Worm (Caenorhabditis elegans) whole organism, L4 larva: ENCODE results near the gene T24D8.6.
A peak's percentile ranks its signal among the peaks of the same experiment; 100 is the strongest.

Source experiments
- D1046.2 ChIP-seq: fragments of 200-800 bp; sonication (Bioruptor generic); IDR thresholded peaks from 2 replicates; pipeline ENCODE4 v1.3.6; 2022; ENCODE audit warnings: missing genetic modification characterization, missing compliant biosample characterization
- F26F4.8 ChIP-seq: fragments of 200-800 bp; sonication (Bioruptor generic); conservative IDR thresholded peaks from 2 replicates; pipeline ENCODE4 v1.3.6; 2022; ENCODE audit warnings: missing genetic modification characterization, missing compliant biosample characterization
- F44E2.7 ChIP-seq: fragments of 200-800 bp; sonication (Bioruptor generic); IDR thresholded peaks from 2 replicates; pipeline ENCODE4 v2.1.2; 2022; ENCODE audit warnings: missing genetic modification characterization, missing compliant biosample characterization
- R02D3.7 ChIP-seq: fragments of 150-350 bp; sonication (generic microtip); optimal IDR thresholded peaks from 3 replicates; lab custom pipeline; 2014; ENCODE audit warnings: missing biosample characterization, missing genetic modification characterization
- T20F7.1 ChIP-seq: fragments of 200-800 bp; sonication (Bioruptor generic); optimal IDR thresholded peaks from 2 replicates; lab custom pipeline; 2018; ENCODE audit warnings: mild to moderate bottlenecking, missing genetic modification characterization, missing compliant biosample characterization
- T26A8.4 ChIP-seq: fragments of 200-800 bp; sonication (Bioruptor generic); IDR thresholded peaks from 2 replicates; pipeline ENCODE4 v1.3.6; 2022; ENCODE audit warnings: missing genetic modification characterization, missing compliant biosample characterization
- Y105C5A.15 ChIP-seq: fragments of 200-800 bp; sonication (Bioruptor generic); IDR thresholded peaks from 2 replicates; pipeline ENCODE4 v1.3.6; 2022; ENCODE audit warnings: missing genetic modification characterization, missing compliant biosample characterization
- Y5F2A.4 ChIP-seq: fragments of 200-800 bp; sonication (Bioruptor generic); optimal IDR thresholded peaks from 2 replicates; lab custom pipeline; 2018; ENCODE audit warnings: mild to moderate bottlenecking, missing genetic modification characterization, missing compliant biosample characterization
- Y75B8A.6 ChIP-seq: fragments of 200-800 bp; sonication (Bioruptor generic); IDR thresholded peaks from 2 replicates; pipeline ENCODE4 v1.3.6; 2022; ENCODE audit warnings: missing genetic modification reagents, missing genetic modification characterization, missing compliant biosample characterization
- ZK337.2 ChIP-seq: fragments of 200-800 bp; sonication (Bioruptor generic); IDR thresholded peaks from 2 replicates; pipeline ENCODE4 v1.3.6; 2022; ENCODE audit warnings: missing genetic modification reagents, missing genetic modification characterization, missing compliant biosample characterization
- aly-2 ChIP-seq: sonication (generic microtip); optimal IDR thresholded peaks from 2 replicates; lab custom pipeline; 2018; ENCODE audit warnings: missing biosample characterization, missing genetic modification characterization
- arid-1 ChIP-seq: fragments of 200-800 bp; sonication (Bioruptor generic); conservative IDR thresholded peaks from 2 replicates; pipeline ENCODE4 v1.3.6; 2022; ENCODE audit warnings: missing genetic modification reagents, missing genetic modification characterization, missing compliant biosample characterization
- attf-4 ChIP-seq: sonication (generic microtip); optimal IDR thresholded peaks from 3 replicates; lab custom pipeline; 2017; ENCODE audit warnings: missing biosample characterization, missing genetic modification characterization
- ceh-20 ChIP-seq: fragments of 200-800 bp; sonication (Bioruptor generic); IDR thresholded peaks from 2 replicates; pipeline ENCODE4 v1.3.6; 2022; ENCODE audit warnings: missing genetic modification reagents, missing genetic modification characterization, missing compliant biosample characterization
- ceh-44 ChIP-seq: fragments of 200-800 bp; sonication (Bioruptor generic); IDR thresholded peaks from 2 replicates; pipeline ENCODE4 v1.3.6; 2022; ENCODE audit warnings: missing genetic modification reagents, missing genetic modification characterization, missing compliant biosample characterization
- ceh-62 ChIP-seq: sonication (generic microtip); optimal IDR thresholded peaks from 2 replicates; lab custom pipeline; 2017; ENCODE audit warnings: missing biosample characterization, missing genetic modification characterization
- cey-2 ChIP-seq: sonication (generic microtip); optimal IDR thresholded peaks from 3 replicates; lab custom pipeline; 2017; ENCODE audit warnings: missing genetic modification characterization, mild to moderate bottlenecking, missing compliant biosample characterization, antibody characterized with exemption, borderline replicate concordance; ENCODE audit not compliant: insufficient read depth
- daf-16 ChIP-seq, 3 experiments: sonication (generic microtip); optimal IDR thresholded peaks; 2 replicates each; lab custom pipeline; 2016 to 2017; ENCODE audit warnings: missing genetic modification characterization in 3 of 3, missing genetic modification reagents in 3 of 3, mild to moderate bottlenecking in 2 of 3, missing compliant biosample characterization in 2 of 3, missing biosample characterization in 1 of 3, moderate library complexity in 1 of 3
- daf-19 ChIP-seq: fragments of 200-800 bp; sonication (Bioruptor generic); conservative IDR thresholded peaks from 2 replicates; pipeline ENCODE4 v1.3.6; 2022; ENCODE audit warnings: missing genetic modification characterization, missing compliant biosample characterization
- dpl-1 ChIP-seq: fragments of 150-350 bp; optimal IDR thresholded peaks from 2 replicates; lab custom pipeline; 2014; ENCODE audit warnings: missing biosample characterization, missing genetic modification reagents, missing genetic modification characterization
- egl-43 ChIP-seq: fragments of 200-800 bp; sonication (Bioruptor generic); IDR thresholded peaks from 2 replicates; pipeline ENCODE4 v1.3.6; 2022; ENCODE audit warnings: missing genetic modification reagents, missing genetic modification characterization, missing compliant biosample characterization
- fos-1 ChIP-seq: fragments of 150-350 bp; optimal IDR thresholded peaks from 2 replicates; lab custom pipeline; 2014; ENCODE audit warnings: missing biosample characterization, missing genetic modification characterization
- gei-8 ChIP-seq: fragments of 200-800 bp; sonication (Bioruptor generic); optimal IDR thresholded peaks from 2 replicates; lab custom pipeline; 2018; ENCODE audit warnings: mild to moderate bottlenecking, missing genetic modification characterization, missing compliant biosample characterization
- hif-1 ChIP-seq, 2 experiments: sonication (generic microtip); optimal IDR thresholded peaks; 2 replicates each; lab custom pipeline; 2016 to 2017; ENCODE audit warnings: missing compliant biosample characterization in 2 of 2, missing genetic modification characterization in 2 of 2, missing genetic modification reagents in 2 of 2, missing genotype in 2 of 2, mild to moderate bottlenecking in 1 of 2
- hlh-11 ChIP-seq: fragments of 200-800 bp; sonication (Bioruptor generic); optimal IDR thresholded peaks from 2 replicates; lab custom pipeline; 2018; ENCODE audit warnings: mild to moderate bottlenecking, missing genetic modification characterization, missing compliant biosample characterization
- hlh-30 ChIP-seq: sonication (generic microtip); optimal IDR thresholded peaks from 2 replicates; lab custom pipeline; 2017; ENCODE audit warnings: antibody characterized with exemption, mild to moderate bottlenecking, missing genetic modification characterization, missing compliant biosample characterization; ENCODE audit not compliant: insufficient read depth
- hmg-1.1 ChIP-seq: fragments of 200-800 bp; sonication (Bioruptor generic); IDR thresholded peaks from 2 replicates; pipeline ENCODE4 v1.3.6; 2022; ENCODE audit warnings: missing genetic modification reagents, missing genetic modification characterization, missing compliant biosample characterization
- lin-1 ChIP-seq: fragments of 200-800 bp; sonication (Bioruptor generic); IDR thresholded peaks from 2 replicates; pipeline ENCODE4 v1.3.6; 2022; ENCODE audit warnings: missing genetic modification reagents, missing genetic modification characterization, missing compliant biosample characterization
- lin-15B ChIP-seq: fragments of 150-350 bp; sonication (generic microtip); optimal IDR thresholded peaks from 3 replicates; lab custom pipeline; 2014; ENCODE audit warnings: missing biosample characterization, missing genetic modification characterization
- lin-39 ChIP-seq: fragments of 150-350 bp; optimal IDR thresholded peaks from 2 replicates; lab custom pipeline; 2014; ENCODE audit warnings: missing biosample characterization, missing genetic modification reagents, missing genetic modification characterization
- lsy-2 ChIP-seq, 2 experiments: fragments of 150-350 bp in 1 of 2; sonication (generic microtip) in 1 of 2; optimal IDR thresholded peaks; 2 replicates each; lab custom pipeline; 2014 to 2017; ENCODE audit warnings: missing biosample characterization in 2 of 2, missing genetic modification characterization in 2 of 2
- mdl-1 ChIP-seq, 2 experiments: fragments of 150-350 bp in 1 of 2; sonication (generic microtip) in 1 of 2; optimal IDR thresholded peaks; 2 replicates each; lab custom pipeline; 2014 to 2017; ENCODE audit warnings: missing biosample characterization in 2 of 2, missing genetic modification characterization in 2 of 2
- mdt-29 ChIP-seq: fragments of 200-800 bp; sonication (Bioruptor generic); IDR thresholded peaks from 2 replicates; pipeline ENCODE4 v1.3.6; 2022; ENCODE audit warnings: missing genetic modification reagents, missing genetic modification characterization, missing compliant biosample characterization
- mes-2 ChIP-seq: sonication (generic microtip); optimal IDR thresholded peaks from 2 replicates; lab custom pipeline; 2016; ENCODE audit warnings: missing genotype, mild to moderate bottlenecking, missing genetic modification characterization, missing compliant biosample characterization; ENCODE audit not compliant: poor library complexity, severe bottlenecking
- nhr-10 ChIP-seq: fragments of 150-350 bp; optimal IDR thresholded peaks from 2 replicates; lab custom pipeline; 2014; ENCODE audit warnings: missing biosample characterization, missing genetic modification characterization
- nhr-102 ChIP-seq: sonication (generic microtip); optimal IDR thresholded peaks from 2 replicates; lab custom pipeline; 2016; ENCODE audit warnings: mild to moderate bottlenecking, missing genetic modification characterization, moderate library complexity, missing compliant biosample characterization
- nhr-111 ChIP-seq: fragments of 200-800 bp; sonication (Bioruptor generic); optimal IDR thresholded peaks from 2 replicates; lab custom pipeline; 2018; ENCODE audit warnings: mild to moderate bottlenecking, missing genetic modification characterization, missing compliant biosample characterization
- nhr-237 ChIP-seq: sonication (generic microtip); optimal IDR thresholded peaks from 2 replicates; lab custom pipeline; 2017; ENCODE audit warnings: missing biosample characterization, missing genetic modification characterization
- nhr-28 ChIP-seq: fragments of 150-350 bp; optimal IDR thresholded peaks from 2 replicates; lab custom pipeline; 2014; ENCODE audit warnings: missing biosample characterization, missing genetic modification characterization
- nhr-42 ChIP-seq: fragments of 200-800 bp; sonication (Bioruptor generic); IDR thresholded peaks from 2 replicates; pipeline ENCODE4 v1.3.6; 2022; ENCODE audit warnings: missing genetic modification characterization, missing compliant biosample characterization
- nhr-48 ChIP-seq: sonication (generic microtip); optimal IDR thresholded peaks from 2 replicates; lab custom pipeline; 2016; ENCODE audit warnings: mild to moderate bottlenecking, missing genetic modification characterization, missing compliant biosample characterization
- nhr-6 ChIP-seq: fragments of 150-350 bp; optimal IDR thresholded peaks from 2 replicates; lab custom pipeline; 2014; ENCODE audit warnings: missing biosample characterization, missing genetic modification characterization
- nhr-77 ChIP-seq: fragments of 150-350 bp; optimal IDR thresholded peaks from 2 replicates; lab custom pipeline; 2014; ENCODE audit warnings: missing biosample characterization, missing genetic modification characterization
- rbr-2 ChIP-seq: sonication (generic microtip); optimal IDR thresholded peaks from 2 replicates; lab custom pipeline; 2016; ENCODE audit warnings: missing genotype, missing genetic modification characterization, missing compliant biosample characterization
- saeg-2 ChIP-seq: fragments of 200-800 bp; sonication (Bioruptor generic); IDR thresholded peaks from 2 replicates; pipeline ENCODE4 v1.3.6; 2022; ENCODE audit warnings: missing genetic modification reagents, missing genetic modification characterization, missing compliant biosample characterization
- set-16 ChIP-seq: fragments of 200-800 bp; sonication (Bioruptor generic); IDR thresholded peaks from 2 replicates; pipeline ENCODE4 v1.3.6; 2022; ENCODE audit warnings: missing genetic modification reagents, missing genetic modification characterization, missing compliant biosample characterization
- snpc-1.2 ChIP-seq: fragments of 200-800 bp; sonication (Bioruptor generic); IDR thresholded peaks from 2 replicates; pipeline ENCODE4 v1.3.6; 2022; ENCODE audit warnings: missing genetic modification reagents, missing genetic modification characterization, missing compliant biosample characterization
- snpc-4 ChIP-seq: fragments of 150-350 bp; optimal IDR thresholded peaks from 2 replicates; lab custom pipeline; 2014; ENCODE audit warnings: missing biosample characterization, missing genetic modification characterization
- tag-97 ChIP-seq: fragments of 200-800 bp; sonication (Bioruptor generic); IDR thresholded peaks from 2 replicates; pipeline ENCODE4 v1.3.6; 2022; ENCODE audit warnings: missing genetic modification characterization, missing compliant biosample characterization
- zfp-3 ChIP-seq: fragments of 200-800 bp; sonication (Bioruptor generic); conservative IDR thresholded peaks from 2 replicates; pipeline ENCODE4 v1.3.6; 2022; ENCODE audit warnings: missing genetic modification reagents, missing genetic modification characterization, missing compliant biosample characterization
- zip-2 ChIP-seq: fragments of 150-350 bp; optimal IDR thresholded peaks from 2 replicates; lab custom pipeline; 2014; ENCODE audit warnings: missing biosample characterization, missing genetic modification characterization
- ztf-11 ChIP-seq: fragments of 150-350 bp; optimal IDR thresholded peaks from 2 replicates; lab custom pipeline; 2014; ENCODE audit warnings: missing biosample characterization, missing genetic modification characterization

The T24D8.6 gene

DNA sequence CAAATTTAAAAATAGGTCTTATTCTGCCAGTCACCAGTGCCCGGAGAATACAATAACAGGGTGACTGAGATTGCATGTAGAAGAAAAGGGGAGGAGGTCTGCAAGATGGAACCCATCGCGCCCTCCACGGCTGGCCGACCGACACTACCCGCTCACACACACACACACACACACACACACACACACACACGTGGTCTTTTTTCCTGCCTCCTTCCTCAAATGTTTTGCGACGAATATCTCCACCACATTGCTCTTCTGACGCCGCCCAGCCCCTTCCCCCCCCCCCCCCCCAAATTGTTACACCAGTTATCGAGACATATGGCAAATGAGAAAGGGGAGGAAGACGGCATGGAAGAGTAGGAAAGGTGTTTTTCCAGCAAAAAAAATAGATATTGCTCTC, 44.0 kb downstream of the T24D8.6 start:
- peak; percentile 67 for TF ChIP-seq hlh-11 (tag; lab: Kevin White, UChicago)
- no peak for TF ChIP-seq ceh-44 (GFP tag; lab: Robert Waterston, UW)
- no peak for TF ChIP-seq snpc-1.2 (GFP tag; lab: Robert Waterston, UW)
- TF ChIP-seq Y75B8A.6: no peak
- TF ChIP-seq ZK337.2 (GFP tag; lab: Robert Waterston, UW): no peak
- no peak for TF ChIP-seq saeg-2 (GFP tag; lab: Robert Waterston, UW)
- TF ChIP-seq mdl-1 (tag; optimal IDR thresholded peaks at IDR 0.05; lab: Kevin White, UChicago): peak in 1 of 2 experiments; percentile 35
- TF ChIP-seq gei-8 (GFP tag; lab: Kevin White, UChicago): no peak
- TF ChIP-seq arid-1 (GFP tag; lab: Robert Waterston, UW): no peak
- TF ChIP-seq lin-15B (tag; lab: Kevin White, UChicago): no peak
- TF ChIP-seq hlh-30: peak; percentile 49
- no peak for TF ChIP-seq F44E2.7 (GFP tag; lab: Robert Waterston, UW)
- no peak for TF ChIP-seq ceh-62
- no peak for TF ChIP-seq zip-2 (tag; lab: Kevin White, UChicago)
- TF ChIP-seq mes-2: peak; percentile 11
- TF ChIP-seq snpc-4 (tag; lab: Kevin White, UChicago): no peak
- TF ChIP-seq fos-1 (tag; lab: Kevin White, UChicago): no peak
- no peak for TF ChIP-seq ztf-11 (tag; lab: Kevin White, UChicago)
- no peak for TF ChIP-seq nhr-42 (GFP tag; lab: Robert Waterston, UW)
- TF ChIP-seq nhr-48: no peak
- TF ChIP-seq Y5F2A.4 (GFP tag; lab: Kevin White, UChicago): no peak
- TF ChIP-seq daf-16 (GFP tag; optimal IDR thresholded peaks at IDR 0.05; lab: Kevin White, UChicago): peak in 1 of 2 experiments; percentile 7
- no peak for TF ChIP-seq daf-16 (tag; optimal IDR thresholded peaks at IDR 0.05; lab: Kevin White, UChicago)
- TF ChIP-seq nhr-102 (tag; lab: Kevin White, UChicago): no peak
- no peak for TF ChIP-seq nhr-237
- peak in 1 of 2 experiments; percentile 34 for TF ChIP-seq hif-1 (tag; optimal IDR thresholded peaks at IDR 0.05; lab: Kevin White, UChicago)
- TF ChIP-seq T26A8.4 (GFP tag; lab: Robert Waterston, UW): no peak
- no peak for TF ChIP-seq egl-43 (GFP tag; lab: Robert Waterston, UW)
- no peak for TF ChIP-seq lin-1 (GFP tag; lab: Robert Waterston, UW)
- no peak for TF ChIP-seq nhr-77 (tag; lab: Kevin White, UChicago)
- TF ChIP-seq daf-19 (GFP tag; lab: Robert Waterston, UW): no peak
- no peak for TF ChIP-seq F26F4.8
- TF ChIP-seq zfp-3 (GFP tag; lab: Robert Waterston, UW): no peak
- no peak for TF ChIP-seq nhr-10 (tag; lab: Kevin White, UChicago)
- TF ChIP-seq tag-97 (GFP tag; lab: Robert Waterston, UW): no peak
- TF ChIP-seq hmg-1.1 (GFP tag; lab: Robert Waterston, UW): peak; percentile 47
- no peak for TF ChIP-seq rbr-2 (tag; lab: Kevin White, UChicago)
- TF ChIP-seq lsy-2 (tag; optimal IDR thresholded peaks at IDR 0.05; lab: Kevin White, UChicago): no peak
- no peak for TF ChIP-seq D1046.2 (GFP tag; lab: Robert Waterston, UW)
- no peak for TF ChIP-seq aly-2 (tag; lab: Kevin White, UChicago)
- TF ChIP-seq lin-39 (tag; lab: Kevin White, UChicago): no peak
- no peak for TF ChIP-seq nhr-28
- no peak for TF ChIP-seq mdt-29
- no peak for TF ChIP-seq dpl-1 (GFP tag; lab: Kevin White, UChicago)
- no peak for TF ChIP-seq cey-2
- TF ChIP-seq T20F7.1 (GFP tag; lab: Kevin White, UChicago): no peak
- 0 out of 2 replicates have a peak, but pooled peaks have one; percentile 49 for TF ChIP-seq ceh-20
- TF ChIP-seq nhr-6 (tag; lab: Kevin White, UChicago): no peak
- peak; percentile 59 for TF ChIP-seq set-16
- no peak for TF ChIP-seq R02D3.7 (tag; lab: Kevin White, UChicago)
- TF ChIP-seq attf-4: no peak
- TF ChIP-seq Y105C5A.15 (GFP tag; lab: Robert Waterston, UW): no peak
- TF ChIP-seq nhr-111 (GFP tag; lab: Kevin White, UChicago): no peak
